Fruit fly (Drosophila melanogaster) whole organism, embryonic: ENCODE results near the gene Gk2.

Experiments used
- Adf1 ChIP-seq: fragments of 200-800 bp; sonication (Bioruptor generic); IDR thresholded peaks from 2 replicates; pipeline ENCODE4 v1.3.6; 2022; ENCODE audit warnings: missing biosample characterization, missing genetic modification characterization
- Awh ChIP-seq: fragments of 200-800 bp; sonication (Bioruptor generic); IDR thresholded peaks from 2 replicates; pipeline ENCODE4, ENCODE4 v1.3.6; 2022; ENCODE audit warnings: missing biosample characterization, missing genetic modification characterization
- BtbVII ChIP-seq: fragments of 200-800 bp; sonication (Bioruptor generic); optimal IDR thresholded peaks from 3 replicates; lab custom pipeline; 2017; ENCODE audit warnings: missing biosample characterization, mild to moderate bottlenecking, missing genetic modification characterization
- CG11695 ChIP-seq: fragments of 200-800 bp; sonication (Bioruptor generic); IDR thresholded peaks from 3 replicates; pipeline ENCODE4 v1.3.6; 2022; ENCODE audit warnings: missing biosample characterization, missing genetic modification characterization
- CG17186 ChIP-seq: fragments of 200-800 bp; sonication (Bioruptor generic); optimal IDR thresholded peaks from 3 replicates; lab custom pipeline; 2017; ENCODE audit warnings: missing biosample characterization, missing genetic modification reagents, missing genetic modification characterization
- CG17359 ChIP-seq: fragments of 200-800 bp; sonication (Bioruptor generic); optimal IDR thresholded peaks from 3 replicates; lab custom pipeline; 2018; ENCODE audit warnings: missing biosample characterization, mild to moderate bottlenecking, missing genetic modification characterization, moderate library complexity
- CG17802 ChIP-seq: fragments of 200-800 bp; sonication (Bioruptor generic); optimal IDR thresholded peaks from 2 replicates; lab custom pipeline; 2018; ENCODE audit warnings: missing biosample characterization, mild to moderate bottlenecking, missing genetic modification characterization, moderate library complexity
- CG17829 ChIP-seq: fragments of 200-800 bp; optimal IDR thresholded peaks from 2 replicates; lab custom pipeline; 2019; ENCODE audit warnings: missing biosample characterization, mild to moderate bottlenecking, missing genetic modification characterization, moderate library complexity
- CG2120 ChIP-seq: fragments of 200-800 bp; sonication (Bioruptor generic); optimal IDR thresholded peaks from 3 replicates; lab custom pipeline; 2016; ENCODE audit warnings: missing biosample characterization, missing genetic modification characterization
- CG2199 ChIP-seq: fragments of 200-800 bp; sonication (Bioruptor generic); IDR thresholded peaks from 3 replicates; pipeline ENCODE4 v1.3.6; 2022; ENCODE audit warnings: missing biosample characterization, missing genetic modification characterization
- CG32772 ChIP-seq: fragments of 200-800 bp; sonication (Bioruptor generic); IDR thresholded peaks from 2 replicates; pipeline ENCODE4 v1.3.6; 2022; ENCODE audit warnings: missing biosample characterization, missing genetic modification characterization
- CG33557 ChIP-seq: fragments of 200-800 bp; sonication (Bioruptor generic); optimal IDR thresholded peaks from 2 replicates; lab custom pipeline; 2019; ENCODE audit warnings: missing biosample characterization, mild to moderate bottlenecking, missing genetic modification characterization, moderate library complexity
- CG34224 ChIP-seq: fragments of 200-800 bp; sonication (Bioruptor generic); IDR thresholded peaks from 3 replicates; pipeline ENCODE4 v1.3.6; 2022; ENCODE audit warnings: missing biosample characterization, missing genetic modification characterization; ENCODE audit not compliant: partially characterized antibody
- CG4328 ChIP-seq: fragments of 200-800 bp; sonication (Bioruptor generic); optimal IDR thresholded peaks from 3 replicates; lab custom pipeline; 2017; ENCODE audit warnings: missing biosample characterization, missing genetic modification reagents, missing genetic modification characterization
- CG5245 ChIP-seq: fragments of 200-800 bp; sonication (Bioruptor generic); optimal IDR thresholded peaks from 3 replicates; lab custom pipeline; 2016; ENCODE audit warnings: missing biosample characterization, missing genetic modification characterization
- CG6683 ChIP-seq: fragments of 200-800 bp; sonication (Bioruptor generic); optimal IDR thresholded peaks from 2 replicates; lab custom pipeline; 2017; ENCODE audit warnings: missing biosample characterization, mild to moderate bottlenecking, missing genetic modification characterization, missing genetic modification reagents
- CG6689 ChIP-seq: fragments of 200-800 bp; sonication (Bioruptor generic); IDR thresholded peaks from 2 replicates; pipeline ENCODE4 v1.3.6; 2022; ENCODE audit warnings: missing biosample characterization, missing genetic modification characterization
- CG7271 ChIP-seq: fragments of 200-800 bp; sonication (Bioruptor generic); optimal IDR thresholded peaks from 2 replicates; lab custom pipeline; 2018; ENCODE audit warnings: missing biosample characterization, mild to moderate bottlenecking, missing genetic modification characterization, moderate library complexity
- CG8388 ChIP-seq: fragments of 200-800 bp; sonication (Bioruptor generic); optimal IDR thresholded peaks from 2 replicates; lab custom pipeline; 2019; ENCODE audit warnings: missing biosample characterization, mild to moderate bottlenecking, missing genetic modification characterization, moderate library complexity
- Dref ChIP-seq: fragments of 200-800 bp; sonication (Bioruptor generic); IDR thresholded peaks from 2 replicates; pipeline ENCODE4 v1.3.6; 2022; ENCODE audit warnings: missing biosample characterization, missing genetic modification characterization
- Ets65A ChIP-seq: fragments of 200-800 bp; sonication (Bioruptor generic); peaks from one replicate; lab custom pipeline; 2016; ENCODE audit warnings: missing biosample characterization, missing genetic modification characterization
- Hand ChIP-seq: fragments of 200-800 bp; sonication (Bioruptor generic); optimal IDR thresholded peaks from 2 replicates; lab custom pipeline; 2017; ENCODE audit warnings: mild to moderate bottlenecking, missing biosample characterization, missing genetic modification reagents, missing genetic modification characterization
- Max ChIP-seq: fragments of 200-800 bp; sonication (Bioruptor generic); optimal IDR thresholded peaks from 2 replicates; lab custom pipeline; 2016; ENCODE audit warnings: missing biosample characterization, mild to moderate bottlenecking, missing genetic modification characterization
- Myb ChIP-seq: fragments of 200-800 bp; sonication (Bioruptor generic); optimal IDR thresholded peaks from 2 replicates; lab custom pipeline; 2016; ENCODE audit warnings: missing biosample characterization, missing genetic modification characterization
- NK7.1 ChIP-seq: fragments of 200-800 bp; sonication (Bioruptor generic); optimal IDR thresholded peaks from 3 replicates; lab custom pipeline; 2016; ENCODE audit warnings: missing biosample characterization, missing genetic modification characterization
- Neu2 ChIP-seq: fragments of 200-800 bp; sonication (Bioruptor generic); optimal IDR thresholded peaks from 3 replicates; lab custom pipeline; 2016; ENCODE audit warnings: missing biosample characterization, missing genetic modification characterization, borderline replicate concordance
- Nf-YC ChIP-seq: fragments of 200-800 bp; optimal IDR thresholded peaks from 3 replicates; lab custom pipeline; 2019; ENCODE audit warnings: missing biosample characterization, mild to moderate bottlenecking, missing genetic modification characterization, moderate library complexity
- Oaz ChIP-seq: fragments of 200-800 bp; sonication (Bioruptor generic); IDR thresholded peaks from 2 replicates; pipeline ENCODE4 v1.3.6; 2022; ENCODE audit warnings: missing biosample characterization, missing genetic modification characterization
- Poxn ChIP-seq: fragments of 200-800 bp; sonication (Bioruptor generic); IDR thresholded peaks from 2 replicates; pipeline ENCODE4 v1.3.6; 2022; ENCODE audit warnings: missing biosample characterization, missing genetic modification characterization
- Rfx ChIP-seq: fragments of 200-800 bp; sonication (Bioruptor generic); IDR thresholded peaks from 2 replicates; pipeline ENCODE4 v1.3.6; 2022; ENCODE audit warnings: missing biosample characterization, missing genetic modification characterization
- Tbp ChIP-seq: fragments of >200 bp; optimal IDR thresholded peaks from 2 replicates; lab custom pipeline; 2018; ENCODE audit warnings: missing biosample characterization, missing genetic modification characterization
- chif ChIP-seq, 2 experiments: fragments of 200-800 bp; sonication (Bioruptor generic); optimal IDR thresholded peaks; 3 replicates each; lab custom pipeline; 2016; ENCODE audit warnings: missing biosample characterization in 2 of 2, missing genetic modification characterization in 2 of 2
- croc ChIP-seq: fragments of 200-800 bp; sonication (Bioruptor generic); conservative IDR thresholded peaks from 3 replicates; pipeline ENCODE4 v1.3.6; 2022; ENCODE audit warnings: missing biosample characterization, missing genetic modification characterization
- da ChIP-seq: fragments of 200-800 bp; sonication (Bioruptor generic); optimal IDR thresholded peaks from 2 replicates; lab custom pipeline; 2016; ENCODE audit warnings: missing biosample characterization, missing genetic modification characterization
- dati ChIP-seq: fragments of 200-800 bp; sonication (Bioruptor generic); IDR thresholded peaks from 2 replicates; pipeline ENCODE4 v1.3.6; 2022; ENCODE audit warnings: missing biosample characterization, missing genetic modification characterization
- dimm ChIP-seq: fragments of 200-800 bp; sonication (Bioruptor generic); IDR thresholded peaks from 2 replicates; pipeline ENCODE4 v1.3.6; 2022; ENCODE audit warnings: missing biosample characterization, missing genetic modification characterization
- en ChIP-seq: fragments of 200-800 bp; sonication (Bioruptor generic); optimal IDR thresholded peaks from 2 replicates; lab custom pipeline; 2016; ENCODE audit warnings: missing biosample characterization, missing genetic modification characterization
- gsb-n ChIP-seq: fragments of 200-800 bp; sonication (Bioruptor generic); optimal IDR thresholded peaks from 3 replicates; lab custom pipeline; 2018; ENCODE audit warnings: missing biosample characterization, mild to moderate bottlenecking, missing genetic modification characterization
- hb ChIP-seq: fragments of 200-800 bp; sonication (Bioruptor generic); IDR thresholded peaks from 3 replicates; pipeline ENCODE4 v1.3.6; 2022; ENCODE audit warnings: missing biosample characterization, missing genetic modification characterization; ENCODE audit not compliant: partially characterized antibody
- lab ChIP-seq: fragments of 200-800 bp; sonication (Bioruptor generic); optimal IDR thresholded peaks from 3 replicates; lab custom pipeline; 2017; ENCODE audit warnings: missing biosample characterization, missing genetic modification characterization, mild to moderate bottlenecking, moderate library complexity, missing genetic modification reagents
- mam ChIP-seq: fragments of 200-800 bp; sonication (Bioruptor generic); optimal IDR thresholded peaks from 3 replicates; lab custom pipeline; 2016; ENCODE audit warnings: missing biosample characterization, missing genetic modification characterization
- ranshi ChIP-seq: fragments of 200-800 bp; sonication (Bioruptor generic); IDR thresholded peaks from 2 replicates; pipeline ENCODE4 v1.3.6; 2022; ENCODE audit warnings: missing biosample characterization, missing genetic modification characterization
- repo ChIP-seq: fragments of 200-800 bp; sonication (Bioruptor generic); optimal IDR thresholded peaks from 2 replicates; lab custom pipeline; 2016; ENCODE audit warnings: missing biosample characterization, missing genetic modification characterization
- row ChIP-seq: fragments of 200-800 bp; sonication (Bioruptor generic); IDR thresholded peaks from 3 replicates; pipeline ENCODE4 v1.3.6; 2022; ENCODE audit warnings: missing biosample characterization, missing genetic modification characterization
- run ChIP-seq: fragments of 200-800 bp; sonication (Bioruptor generic); optimal IDR thresholded peaks from 3 replicates; lab custom pipeline; 2018; ENCODE audit warnings: missing biosample characterization, mild to moderate bottlenecking, missing genetic modification characterization
- sna ChIP-seq: fragments of 200-800 bp; sonication (Bioruptor generic); IDR thresholded peaks from 2 replicates; pipeline ENCODE4 v1.3.6; 2022; ENCODE audit warnings: missing biosample characterization, missing genetic modification characterization; ENCODE audit not compliant: partially characterized antibody
- so ChIP-seq: fragments of 200-800 bp; sonication (Bioruptor generic); IDR thresholded peaks from 3 replicates; pipeline ENCODE4 v1.3.6; 2022; ENCODE audit warnings: missing biosample characterization, missing genetic modification characterization
- ssp ChIP-seq: fragments of 200-800 bp; sonication (Bioruptor generic); IDR thresholded peaks from 2 replicates; pipeline ENCODE4 v1.3.6; 2022; ENCODE audit warnings: missing biosample characterization, missing genetic modification characterization
- sug ChIP-seq: fragments of 200-800 bp; optimal IDR thresholded peaks from 2 replicates; lab custom pipeline; 2019; ENCODE audit warnings: missing biosample characterization, mild to moderate bottlenecking, missing genetic modification characterization, moderate library complexity
- tap ChIP-seq: fragments of 200-800 bp; optimal IDR thresholded peaks from 3 replicates; lab custom pipeline; 2019; ENCODE audit warnings: missing biosample characterization, mild to moderate bottlenecking, missing genetic modification characterization, moderate library complexity

Gene Gk2

DNA sequence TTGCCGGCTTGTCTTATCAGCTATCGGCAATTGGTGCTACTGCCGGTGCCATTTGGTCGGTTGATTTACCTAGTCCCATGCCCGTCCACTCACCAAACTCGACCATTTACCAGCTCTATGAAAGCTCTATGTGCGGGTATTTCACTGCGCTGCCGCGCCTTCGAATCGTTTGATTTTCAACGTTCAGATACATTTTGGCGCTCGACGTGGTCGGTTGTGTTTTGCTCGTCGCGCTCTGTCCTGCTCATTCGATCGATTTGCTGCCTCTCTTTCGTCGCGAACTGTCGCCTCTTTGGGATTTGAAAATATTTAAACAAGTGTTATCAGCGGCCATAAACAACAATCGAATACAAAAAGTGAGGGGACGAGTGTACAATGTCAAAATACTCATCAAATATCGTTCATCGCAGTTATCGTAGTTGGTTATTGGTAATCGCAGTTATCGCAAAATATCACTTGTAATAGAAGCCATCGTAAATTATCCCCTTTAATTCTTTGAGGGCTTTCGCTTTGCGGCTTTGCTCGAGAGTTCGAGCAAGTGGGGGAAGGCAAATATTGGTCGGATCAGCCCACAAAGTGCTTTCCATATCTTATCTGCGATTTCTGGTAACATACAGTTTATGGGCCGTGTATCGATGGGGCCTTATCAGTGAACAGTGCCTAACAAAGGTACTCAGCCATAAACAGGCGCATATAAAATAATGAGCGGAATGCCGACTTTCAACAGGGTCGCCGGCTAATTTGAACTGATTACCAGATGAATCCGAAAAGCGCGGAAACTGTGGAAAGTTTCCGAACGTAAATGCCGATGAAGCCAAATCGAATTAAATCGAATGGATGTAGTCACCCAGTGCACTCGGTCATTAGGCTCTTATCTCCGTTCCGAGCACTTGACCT is 3.7 kb downstream of the Gk2 start (continued):
- TF ChIP-seq Rfx (no peak), ranshi (GFP tag; lab: Robert Waterston, UW) (no peak), dati (GFP tag; lab: Robert Waterston, UW) (no peak), Dref (GFP tag; lab: Robert Waterston, UW) (peak; percentile 21), NK7.1 (GFP tag; lab: Kevin White, UChicago) (no peak), Ets65A (GFP tag; lab: Kevin White, UChicago) (peak; percentile 79), CG33557 (no peak), Awh (GFP tag; lab: Robert Waterston, UW) (no peak), dimm (GFP tag; lab: Robert Waterston, UW) (no peak), ssp (GFP tag; lab: Robert Waterston, UW) (no peak), so (GFP tag; lab: Robert Waterston, UW) (peak; percentile 39; the same call in 1 of the 3 replicates), en (no peak), CG2199 (GFP tag; lab: Robert Waterston, UW) (0 out of 3 replicates have a peak, but pooled peaks have one; percentile 21), sna (GFP tag; lab: Robert Waterston, UW) (0 out of 2 replicates have a peak, but pooled peaks have one; percentile 22), Max (GFP tag; lab: Kevin White, UChicago) (no peak), CG4328 (GFP tag; lab: Kevin White, UChicago) (no peak), CG17186 (GFP tag; lab: Kevin White, UChicago) (no peak), lab (GFP tag; lab: Kevin White, UChicago) (peak; percentile 40), BtbVII (GFP tag; lab: Kevin White, UChicago) (peak; percentile 9), sug (tag; lab: Kevin White, UChicago) (peak; percentile 40), CG6689 (GFP tag; lab: Robert Waterston, UW) (no peak), CG6683 (GFP tag; lab: Kevin White, UChicago) (no peak), Adf1 (GFP tag; lab: Robert Waterston, UW) (peak; percentile 43; the same call in 1 of the 2 replicates), tap (tag; lab: Kevin White, UChicago) (no peak), CG17802 (tag; lab: Kevin White, UChicago) (no peak), run (tag; lab: Kevin White, UChicago) (peak; percentile 45), Nf-YC (peak; percentile 63), hb (GFP tag; lab: Robert Waterston, UW) (no peak), Neu2 (GFP tag; lab: Kevin White, UChicago) (peak; percentile 84), CG17829 (tag; lab: Kevin White, UChicago) (no peak), CG8388 (GFP tag; lab: Kevin White, UChicago) (peak; percentile 88), Hand (GFP tag; lab: Kevin White, UChicago) (no peak), Poxn (no peak), CG2120 (no peak), da (no peak), CG5245 (GFP tag; lab: Kevin White, UChicago) (no peak), croc (GFP tag; lab: Robert Waterston, UW) (no peak), Tbp (GFP tag; lab: Kevin White, UChicago) (no peak), chif (GFP tag; optimal IDR thresholded peaks at IDR 0.05; lab: Kevin White, UChicago) (no peak), mam (no peak), Myb (GFP tag; lab: Kevin White, UChicago) (no peak), CG7271 (tag; lab: Kevin White, UChicago) (no peak), CG17359 (tag; lab: Kevin White, UChicago) (no peak), CG11695 (GFP tag; lab: Robert Waterston, UW) (no peak), Oaz (GFP tag; lab: Robert Waterston, UW) (no peak), row (GFP tag; lab: Robert Waterston, UW) (peak; percentile 59), repo (GFP tag; lab: Kevin White, UChicago) (no peak), CG32772 (GFP tag; lab: Robert Waterston, UW) (no peak), gsb-n (no peak), CG34224 (GFP tag; lab: Robert Waterston, UW) (peak; percentile 33; the same call in 1 of the 3 replicates)
